Worm (Caenorhabditis elegans) whole organism, L2 larva: Measurements from ENCODE around the gene T08B1.1.

ENCODE experiments used
- ZK546.5 ChIP-seq: sonication (generic microtip); optimal IDR thresholded peaks from 2 replicates; lab custom pipeline; 2017; ENCODE audit warnings: missing biosample characterization, missing genetic modification characterization
- blmp-1 ChIP-seq: sonication (generic microtip); optimal IDR thresholded peaks from 2 replicates; lab custom pipeline; 2017; ENCODE audit warnings: missing genetic modification characterization, mild to moderate bottlenecking, missing compliant biosample characterization, antibody characterized with exemption, moderate library complexity; ENCODE audit not compliant: insufficient read depth
- elt-3 ChIP-seq: sonication (generic microtip); optimal IDR thresholded peaks from 2 replicates; lab custom pipeline; 2017; ENCODE audit warnings: missing biosample characterization, missing genetic modification characterization
- fos-1 ChIP-seq: fragments of 150-350 bp; optimal IDR thresholded peaks from 2 replicates; lab custom pipeline; 2014; ENCODE audit warnings: missing biosample characterization, missing genetic modification characterization
- lin-13 ChIP-seq: fragments of 150-350 bp; optimal IDR thresholded peaks from 2 replicates; lab custom pipeline; 2014; ENCODE audit warnings: missing biosample characterization, missing genetic modification reagents, missing genetic modification characterization
- lin-39 ChIP-seq: fragments of 150-350 bp; optimal IDR thresholded peaks from 2 replicates; lab custom pipeline; 2014; ENCODE audit warnings: missing biosample characterization, missing genetic modification reagents, missing genetic modification characterization
- mdl-1 ChIP-seq, 2 experiments: fragments of 150-350 bp in 1 of 2; sonication (generic microtip) in 1 of 2; optimal IDR thresholded peaks; 2 replicates each; lab custom pipeline; 2017; ENCODE audit warnings: missing biosample characterization in 2 of 2, missing genetic modification characterization in 2 of 2
- nhr-12 ChIP-seq: fragments of 150-350 bp; optimal IDR thresholded peaks from 2 replicates; lab custom pipeline; 2014; ENCODE audit warnings: missing biosample characterization, missing genetic modification characterization
- unc-39 ChIP-seq: fragments of 150-350 bp; optimal IDR thresholded peaks from 2 replicates; lab custom pipeline; 2014; ENCODE audit warnings: missing biosample characterization, missing genetic modification characterization
- unc-55 ChIP-seq: fragments of 150-350 bp; sonication (generic microtip); optimal IDR thresholded peaks from 3 replicates; lab custom pipeline; 2014; ENCODE audit warnings: missing biosample characterization, missing genetic modification reagents, missing genetic modification characterization

- TF ChIP-seq blmp-1 (tag; lab: Kevin White, UChicago) (no peak), fos-1 (tag; lab: Kevin White, UChicago) (no peak), mdl-1 (tag; optimal IDR thresholded peaks at IDR 0.05; lab: Kevin White, UChicago) (no peak), ZK546.5 (tag; lab: Kevin White, UChicago) (no peak), nhr-12 (no peak), unc-55 (GFP tag; lab: Kevin White, UChicago) (no peak), unc-39 (tag; lab: Kevin White, UChicago) (no peak), lin-13 (GFP tag; lab: Kevin White, UChicago) (no peak), lin-39 (tag; lab: Kevin White, UChicago) (no peak), elt-3 (tag; lab: Kevin White, UChicago) (no peak)
Observed at ce11 chrV:1975049-1975448, 11.8 kb downstream of the T08B1.1 start, which contains the start of gene fbxa-201.
